Worm (Caenorhabditis elegans) whole organism, L4/young adult: ENCODE results near the gene msd-4.

Experiments used
- W03F9.2 ChIP-seq: fragments of 150-350 bp; optimal IDR thresholded peaks from 2 replicates; lab custom pipeline; 2014; ENCODE audit warnings: missing biosample characterization, missing genetic modification characterization
- dao-5 ChIP-seq: sonication (generic microtip); optimal IDR thresholded peaks from 2 replicates; lab custom pipeline; 2016; ENCODE audit warnings: missing genotype, missing genetic modification characterization, moderate library complexity, missing compliant biosample characterization
- him-1 ChIP-seq: sonication (generic microtip); optimal IDR thresholded peaks from 2 replicates; lab custom pipeline; 2016; ENCODE audit warnings: missing genotype, missing genetic modification reagents, missing genetic modification characterization, missing compliant biosample characterization

DNA sequence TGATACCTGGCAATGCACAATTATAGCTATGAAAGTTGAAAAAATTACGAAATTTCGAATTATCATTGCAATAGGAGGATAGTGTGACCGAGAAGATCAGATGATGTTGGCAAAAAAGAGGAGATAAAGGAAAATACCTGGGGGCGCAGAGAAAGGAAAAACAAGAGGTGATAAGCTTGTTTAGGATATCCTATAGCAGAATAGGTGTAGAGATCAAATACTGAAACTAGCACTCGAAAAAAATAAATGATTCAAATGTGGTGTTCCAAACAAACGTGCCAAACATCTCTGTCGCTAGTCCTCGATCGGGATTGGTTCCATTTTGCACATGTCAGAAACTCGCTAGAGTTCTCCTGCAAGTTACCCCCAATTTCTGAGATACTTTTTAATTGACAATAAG lies 39.1 kb downstream of the msd-4 start, which contains the start of gene F26A1.9:
- TF ChIP-seq him-1 (tag; lab: Kevin White, UChicago) (no peak), W03F9.2 (no peak), dao-5 (no peak)
